Fruit fly (Drosophila melanogaster): ENCODE data around the gene CG31221.

The CG31221 gene

DNA sequence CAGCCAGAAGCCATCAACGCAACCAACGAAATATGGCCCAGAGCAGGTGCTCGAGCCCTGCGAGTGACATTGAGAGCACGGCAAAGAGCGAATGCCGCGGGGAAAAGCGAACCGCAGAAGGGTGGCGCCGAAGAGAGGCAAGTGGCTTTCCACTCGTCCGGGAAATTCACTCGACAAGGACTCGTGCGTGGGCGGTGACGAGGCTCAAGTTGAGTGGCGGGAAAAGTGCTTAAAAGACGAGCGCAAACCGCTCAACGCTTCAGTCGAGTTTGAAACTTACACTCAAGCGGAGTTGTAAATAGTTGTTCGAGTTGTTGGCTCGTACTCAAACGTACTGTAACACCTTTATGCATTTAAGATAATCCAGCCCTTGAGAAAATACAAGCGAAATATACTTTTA, at the start of gene CG31221:
Gene CG31221 (plus strand): TSS at position 256 of the 400 bp plus-strand sequence.
- TF ChIP-seq psq (optimal IDR thresholded peaks at IDR 0.05) = no peak
- no peak for TF ChIP-seq pan (optimal IDR thresholded peaks at IDR 0.05)
- no peak for TF ChIP-seq CG8478 (optimal IDR thresholded peaks at IDR 0.05)
- TF ChIP-seq EcR (GFP tag; optimal IDR thresholded peaks at IDR 0.05) = no peak
- TF ChIP-seq Dll (optimal IDR thresholded peaks at IDR 0.05) = no peak

DNA sequence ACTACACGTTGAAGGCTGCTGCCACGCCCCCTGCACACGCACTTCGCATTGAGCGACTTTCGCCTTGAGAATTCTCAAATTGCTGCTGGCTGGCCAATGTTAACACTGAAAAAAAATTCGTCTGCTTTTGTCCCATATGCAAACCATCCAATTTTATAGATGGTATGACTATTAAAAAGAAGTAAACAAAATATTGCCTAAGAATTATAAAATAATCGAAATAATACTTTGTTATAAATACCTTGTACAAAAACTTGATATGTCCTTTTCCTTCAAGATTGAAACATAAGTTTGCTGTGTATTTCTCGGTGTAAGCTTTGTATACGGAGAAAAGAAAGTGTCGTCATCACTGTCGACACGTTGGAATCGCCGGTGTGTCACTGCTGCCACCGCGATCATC, 49.6 kb upstream of the CG31221 start:
- TF ChIP-seq usp (GFP tag; optimal IDR thresholded peaks at IDR 0.05) = no peak
- TF ChIP-seq EcR (GFP tag; optimal IDR thresholded peaks at IDR 0.05) = no peak
- no peak for TF ChIP-seq Dll (optimal IDR thresholded peaks at IDR 0.05)
- no peak for TF ChIP-seq CG8478 (optimal IDR thresholded peaks at IDR 0.05)
- no peak for TF ChIP-seq pan (optimal IDR thresholded peaks at IDR 0.05)
- TF ChIP-seq psq (optimal IDR thresholded peaks at IDR 0.05) = no peak

DNA sequence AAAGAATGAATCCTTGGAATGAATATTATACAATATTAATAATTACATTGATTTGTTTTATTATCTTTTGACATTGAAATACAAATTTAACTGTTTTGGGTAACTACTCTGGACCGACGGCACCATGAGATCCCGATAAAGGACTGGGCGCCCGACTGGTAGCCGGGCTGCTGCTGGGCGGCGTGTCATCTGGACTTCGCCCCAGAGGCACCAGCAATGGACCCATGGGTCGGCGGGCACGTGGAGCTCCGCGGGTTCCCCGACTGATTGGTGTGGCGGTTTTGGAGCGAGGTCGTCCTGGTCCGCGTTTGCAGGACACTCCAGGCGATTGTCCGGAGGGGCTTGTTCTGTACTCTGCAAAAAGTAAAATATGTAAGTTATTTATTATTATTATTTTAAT, 43.4 kb upstream of the CG31221 start:
- TF ChIP-seq pan (optimal IDR thresholded peaks at IDR 0.05) (no peak), CG8478 (optimal IDR thresholded peaks at IDR 0.05) (no peak), Dll (optimal IDR thresholded peaks at IDR 0.05) (no peak), psq (optimal IDR thresholded peaks at IDR 0.05) (no peak), EcR (GFP tag; optimal IDR thresholded peaks at IDR 0.05) (no peak), usp (GFP tag; optimal IDR thresholded peaks at IDR 0.05) (no peak)

DNA sequence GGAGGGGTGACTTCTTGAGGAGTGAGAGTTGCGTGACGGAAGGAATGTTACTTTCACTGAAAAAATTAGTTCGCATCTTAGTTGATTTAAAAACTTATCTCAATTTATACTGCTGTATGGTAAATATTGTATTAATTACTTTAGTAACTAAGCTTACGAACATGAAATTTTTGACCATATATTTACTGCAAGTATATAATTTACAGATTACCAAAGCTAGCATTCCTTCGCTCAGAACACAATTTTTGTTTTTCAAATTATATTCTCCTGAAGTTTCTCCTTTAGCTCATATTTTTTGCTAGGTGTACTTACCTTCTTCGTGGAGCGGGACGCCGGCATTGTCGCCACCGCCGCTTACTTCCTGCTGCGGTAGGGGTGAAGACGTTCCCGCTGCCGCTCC, 41.8 kb upstream of the CG31221 start:
- TF ChIP-seq psq (optimal IDR thresholded peaks at IDR 0.05) (no peak), CG8478 (optimal IDR thresholded peaks at IDR 0.05) (no peak), pan (optimal IDR thresholded peaks at IDR 0.05) (no peak)

DNA sequence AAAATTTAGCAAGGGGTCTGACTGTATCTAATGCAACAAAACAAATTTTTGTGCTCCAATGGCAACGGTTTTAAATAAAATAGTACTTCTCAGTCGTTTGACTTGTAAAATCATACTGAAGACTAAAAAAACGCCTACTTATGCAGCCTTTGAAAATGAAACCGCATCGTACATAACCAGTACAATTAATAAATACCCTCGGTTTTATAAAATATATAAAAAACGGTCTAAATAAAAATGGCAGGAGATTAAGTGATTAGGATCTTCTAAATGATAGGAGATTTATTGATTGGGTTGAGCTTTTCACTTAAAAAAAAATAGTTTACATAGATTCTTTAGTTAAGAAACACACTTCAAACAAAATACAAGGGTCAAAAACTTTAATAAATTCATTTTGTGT, 37.8 kb upstream of the CG31221 start, which contains the start of gene CG3581:
Gene CG3581 (minus strand): TSS at position 101 of the 400 bp plus-strand sequence.
- TF ChIP-seq CG8478 (optimal IDR thresholded peaks at IDR 0.05) (no peak), EcR (GFP tag; optimal IDR thresholded peaks at IDR 0.05) (no peak), pan (optimal IDR thresholded peaks at IDR 0.05) (no peak), Dll (optimal IDR thresholded peaks at IDR 0.05) (no peak), usp (GFP tag; optimal IDR thresholded peaks at IDR 0.05) (no peak), psq (optimal IDR thresholded peaks at IDR 0.05) (no peak)

DNA sequence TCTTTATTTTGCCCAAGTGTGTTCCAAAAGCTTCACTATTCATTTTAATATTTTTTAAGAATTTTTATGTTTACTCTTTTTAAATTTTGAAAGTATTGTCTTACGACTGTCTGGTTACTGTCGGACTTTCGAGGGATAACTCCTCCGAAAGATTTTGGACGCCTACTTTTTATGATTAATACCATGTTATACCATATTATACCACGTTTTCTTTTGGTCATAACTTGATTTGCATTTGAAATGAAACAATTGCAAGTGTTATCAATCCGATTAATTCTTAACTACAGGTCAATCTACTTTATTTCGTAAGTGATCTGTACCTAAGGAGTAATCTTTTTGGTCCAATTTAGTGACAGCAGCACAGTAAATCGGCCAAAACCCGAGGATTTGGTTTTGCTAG, 36.6 kb upstream of the CG31221 start, which contains the start of gene CG31404:
Gene CG31404 (minus strand): TSS at position 101 of the 400 bp plus-strand sequence.
- TF ChIP-seq usp (GFP tag; optimal IDR thresholded peaks at IDR 0.05) (no peak), Dll (optimal IDR thresholded peaks at IDR 0.05) (no peak), pan (optimal IDR thresholded peaks at IDR 0.05) (no peak), EcR (GFP tag; optimal IDR thresholded peaks at IDR 0.05) (no peak), CG8478 (optimal IDR thresholded peaks at IDR 0.05) (no peak), psq (optimal IDR thresholded peaks at IDR 0.05) (no peak)

DNA sequence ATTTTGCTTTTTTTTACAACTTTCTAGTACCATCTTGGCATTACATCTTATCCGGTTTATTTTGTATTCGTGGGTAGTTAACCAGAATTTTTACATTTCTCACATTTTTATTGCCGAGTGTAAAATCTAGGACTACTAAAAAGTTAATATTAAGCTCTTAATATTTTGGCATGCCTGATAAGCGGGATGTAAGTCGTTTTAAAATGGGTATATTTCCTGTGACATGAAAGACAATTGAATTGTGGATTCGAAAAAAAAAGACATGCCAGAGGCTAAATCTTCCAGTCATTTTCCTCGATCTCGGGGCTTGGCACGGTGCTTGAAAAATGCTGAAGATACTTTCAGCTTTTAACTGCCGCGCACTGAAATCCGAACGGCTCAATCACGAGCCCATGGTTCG, 35.4 kb upstream of the CG31221 start, which contains the start of gene CG31245:
Gene CG31245 (minus strand): TSS at position 101 of the 400 bp plus-strand sequence.
- TF ChIP-seq pan (optimal IDR thresholded peaks at IDR 0.05) (no peak), usp (GFP tag; optimal IDR thresholded peaks at IDR 0.05) (no peak), Dll (optimal IDR thresholded peaks at IDR 0.05) (no peak), psq (optimal IDR thresholded peaks at IDR 0.05) (no peak), CG8478 (optimal IDR thresholded peaks at IDR 0.05) (no peak), EcR (GFP tag; optimal IDR thresholded peaks at IDR 0.05) (no peak)

DNA sequence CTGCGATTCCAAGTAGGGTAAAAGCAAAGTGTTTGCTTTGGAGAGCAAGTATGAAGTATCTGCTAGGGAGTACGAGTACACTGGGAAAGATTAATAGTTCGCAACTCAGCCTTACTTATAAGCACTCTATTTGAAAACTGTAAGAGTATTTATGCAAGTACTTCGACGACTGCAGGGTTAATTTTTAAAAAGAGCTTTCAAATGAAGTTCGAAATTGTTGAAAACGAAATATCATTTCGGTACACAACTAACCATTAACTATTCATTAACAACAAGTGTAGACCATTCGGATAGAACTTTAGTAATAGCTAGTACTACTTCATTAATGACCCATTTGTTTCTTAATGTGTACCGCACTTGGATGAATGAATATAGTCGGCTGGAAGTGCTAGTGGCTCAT, 29.2 kb upstream of the CG31221 start:
- TF ChIP-seq psq (optimal IDR thresholded peaks at IDR 0.05) (no peak), CG8478 (optimal IDR thresholded peaks at IDR 0.05) (no peak), EcR (GFP tag; optimal IDR thresholded peaks at IDR 0.05) (no peak), Dll (optimal IDR thresholded peaks at IDR 0.05) (no peak), pan (optimal IDR thresholded peaks at IDR 0.05) (no peak), usp (GFP tag; optimal IDR thresholded peaks at IDR 0.05) (no peak)

DNA sequence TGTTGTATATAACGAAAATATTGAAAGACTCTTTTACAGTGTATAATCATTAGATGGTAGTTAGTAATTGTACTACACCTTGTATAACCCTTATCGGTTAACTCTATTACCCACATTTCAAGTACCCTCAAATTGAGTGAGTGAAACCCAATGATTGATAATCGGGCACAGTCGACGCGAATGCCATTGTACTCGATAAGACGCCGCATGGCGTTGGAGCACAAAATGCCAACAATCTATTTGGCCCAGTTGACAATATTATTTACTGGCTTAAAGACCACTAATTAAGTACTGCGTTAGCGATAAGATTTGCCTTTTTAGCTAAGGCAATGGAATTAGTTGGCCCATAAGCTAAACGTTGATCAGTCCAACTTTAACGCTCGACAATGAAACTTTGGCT, 24.9 kb upstream of the CG31221 start, which contains the start of gene CG3734:
Gene CG3734 (plus strand): TSS at position 254 of the 400 bp plus-strand sequence.
- TF ChIP-seq psq (optimal IDR thresholded peaks at IDR 0.05) = no peak
- no peak for TF ChIP-seq EcR (GFP tag; optimal IDR thresholded peaks at IDR 0.05)
- no peak for TF ChIP-seq Dll (optimal IDR thresholded peaks at IDR 0.05)
- no peak for TF ChIP-seq usp (GFP tag; optimal IDR thresholded peaks at IDR 0.05)
- no peak for TF ChIP-seq pan (optimal IDR thresholded peaks at IDR 0.05)
- no peak for TF ChIP-seq CG8478 (optimal IDR thresholded peaks at IDR 0.05)

DNA sequence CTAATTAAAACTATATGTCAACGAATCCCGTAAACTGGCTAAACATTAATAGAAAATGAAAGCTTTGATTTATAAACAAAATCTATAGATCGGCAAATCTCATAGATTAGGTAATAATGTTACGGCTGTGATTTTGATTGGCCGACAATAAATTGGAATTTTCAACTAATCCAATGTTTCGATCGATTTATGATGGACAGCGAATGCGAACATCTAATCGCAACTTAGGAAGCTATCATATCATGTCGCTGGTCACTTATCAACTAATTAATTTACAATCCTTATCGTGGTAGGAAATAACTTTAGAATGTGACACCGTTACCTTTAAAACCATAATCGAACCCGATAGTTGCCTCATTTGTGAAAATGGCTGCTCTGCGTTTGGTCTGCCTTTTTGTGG, 22.6 kb upstream of the CG31221 start, which contains the start of gene CG18493:
Gene CG18493 (plus strand): TSS at position 352 of the 400 bp plus-strand sequence.
- TF ChIP-seq usp (GFP tag; optimal IDR thresholded peaks at IDR 0.05) (no peak), EcR (GFP tag; optimal IDR thresholded peaks at IDR 0.05) (no peak), pan (optimal IDR thresholded peaks at IDR 0.05) (no peak), psq (optimal IDR thresholded peaks at IDR 0.05) (no peak), Dll (optimal IDR thresholded peaks at IDR 0.05) (no peak), CG8478 (optimal IDR thresholded peaks at IDR 0.05) (no peak)

DNA sequence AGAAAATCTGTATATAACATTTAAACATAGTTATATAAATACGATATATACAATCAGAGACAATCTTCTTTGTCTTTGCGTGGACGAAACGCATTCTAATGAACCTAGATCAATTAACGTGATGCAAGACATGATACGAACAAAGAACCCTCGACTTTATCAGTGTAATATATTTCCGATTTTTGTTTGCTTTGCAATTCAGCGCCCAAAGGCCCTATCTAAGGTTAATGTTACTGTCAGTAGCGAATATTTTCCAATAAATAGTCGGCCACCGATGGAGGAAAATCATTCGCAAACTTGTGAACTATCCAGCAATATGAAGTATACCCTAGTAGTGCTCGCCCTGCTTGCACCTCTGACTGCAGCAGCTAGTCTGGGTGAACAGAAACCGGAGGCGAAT, 19.4 kb upstream of the CG31221 start, which contains the start of gene CG3739:
Gene CG3739 (plus strand): TSS at position 301 of the 400 bp plus-strand sequence.
- TF ChIP-seq pan (optimal IDR thresholded peaks at IDR 0.05) (no peak), Dll (optimal IDR thresholded peaks at IDR 0.05) (no peak), CG8478 (optimal IDR thresholded peaks at IDR 0.05) (no peak), psq (optimal IDR thresholded peaks at IDR 0.05) (no peak), usp (GFP tag; optimal IDR thresholded peaks at IDR 0.05) (no peak), EcR (GFP tag; optimal IDR thresholded peaks at IDR 0.05) (no peak)

DNA sequence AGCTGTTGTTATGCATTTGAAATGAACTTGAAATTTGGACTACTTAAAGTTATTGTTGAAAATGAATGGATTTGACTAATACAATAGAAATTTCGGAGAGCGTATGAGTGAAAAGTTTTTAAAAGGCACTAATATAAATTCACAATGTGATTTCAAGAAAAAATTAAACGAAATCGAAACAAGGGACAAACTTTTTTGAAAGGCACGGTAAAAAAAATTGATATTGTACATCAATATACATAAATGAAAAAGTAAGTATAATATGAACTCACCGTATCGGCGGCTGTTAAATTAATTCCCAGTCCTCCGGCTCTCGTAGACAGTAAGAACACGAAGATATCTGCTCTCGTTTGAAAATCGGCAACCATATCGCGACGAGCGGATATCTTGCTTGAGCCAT, 14.0 kb upstream of the CG31221 start, which contains the start of gene CG31244:
Gene CG31244 (minus strand): TSS at position 101 of the 400 bp plus-strand sequence.
- TF ChIP-seq psq (optimal IDR thresholded peaks at IDR 0.05) (no peak), EcR (GFP tag; optimal IDR thresholded peaks at IDR 0.05) (no peak), pan (optimal IDR thresholded peaks at IDR 0.05) (no peak), usp (GFP tag; optimal IDR thresholded peaks at IDR 0.05) (no peak), CG8478 (optimal IDR thresholded peaks at IDR 0.05) (no peak), Dll (optimal IDR thresholded peaks at IDR 0.05) (no peak)

DNA sequence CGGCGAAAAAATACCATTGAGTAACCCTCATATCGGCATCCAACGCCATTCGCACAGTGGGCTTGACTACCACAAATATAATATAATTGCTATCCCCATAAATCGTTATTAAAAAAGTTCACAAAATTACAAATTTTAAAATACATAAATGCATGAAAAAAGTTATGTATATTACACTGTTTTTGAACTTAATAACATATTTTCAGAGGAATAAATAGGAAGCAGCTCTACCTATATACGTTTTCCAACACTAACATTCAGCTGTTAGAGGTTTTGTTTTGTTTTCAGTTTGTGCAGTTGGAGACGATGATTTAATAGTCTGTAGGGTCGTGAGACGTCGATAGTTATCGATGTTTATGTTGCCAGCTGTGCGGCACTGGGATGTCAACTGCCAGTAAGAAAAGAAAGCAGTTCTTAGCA, 9.4 kb upstream of the CG31221 start, which contains the start of the genes Ino80 and Aptx:
Gene Ino80 (minus strand): TSS at position 58 of the 420 bp plus-strand sequence.
Gene Aptx (plus strand): TSS at position 360 of the 420 bp plus-strand sequence.
- TF ChIP-seq psq (optimal IDR thresholded peaks at IDR 0.05) (no peak), usp (GFP tag; optimal IDR thresholded peaks at IDR 0.05) (no peak), Dll (optimal IDR thresholded peaks at IDR 0.05) (no peak), pan (optimal IDR thresholded peaks at IDR 0.05) (no peak)
